Worm (Caenorhabditis elegans) whole organism, L4 larva: ENCODE results near the gene rheb-1.

Source experiments
- Y105C5A.15 ChIP-seq: fragments of 200-800 bp; sonication (Bioruptor generic); IDR thresholded peaks from 2 replicates; pipeline ENCODE4 v1.3.6; 2022; ENCODE audit warnings: missing genetic modification characterization, missing compliant biosample characterization
- ceh-44 ChIP-seq: fragments of 200-800 bp; sonication (Bioruptor generic); IDR thresholded peaks from 2 replicates; pipeline ENCODE4 v1.3.6; 2022; ENCODE audit warnings: missing genetic modification reagents, missing genetic modification characterization, missing compliant biosample characterization
- ceh-82 ChIP-seq: sonication (generic microtip); optimal IDR thresholded peaks from 2 replicates; lab custom pipeline; 2017; ENCODE audit warnings: missing biosample characterization, missing genetic modification characterization
- ces-1 ChIP-seq: fragments of 150-350 bp; sonication (generic microtip); optimal IDR thresholded peaks from 4 replicates; lab custom pipeline; 2014; ENCODE audit warnings: missing biosample characterization, missing genetic modification reagents, missing genetic modification characterization
- dmd-6 ChIP-seq: fragments of 200-800 bp; sonication (Bioruptor generic); IDR thresholded peaks from 2 replicates; pipeline ENCODE4 v1.3.6; 2022; ENCODE audit warnings: missing genetic modification reagents, missing genetic modification characterization, missing compliant biosample characterization
- dpl-1 ChIP-seq: fragments of 150-350 bp; optimal IDR thresholded peaks from 2 replicates; lab custom pipeline; 2014; ENCODE audit warnings: missing biosample characterization, missing genetic modification reagents, missing genetic modification characterization
- egl-27 ChIP-seq: sonication (generic microtip); optimal IDR thresholded peaks from 3 replicates; lab custom pipeline; 2017; ENCODE audit warnings: missing biosample characterization, missing genetic modification reagents, missing genetic modification characterization
- fos-1 ChIP-seq: fragments of 150-350 bp; optimal IDR thresholded peaks from 2 replicates; lab custom pipeline; 2014; ENCODE audit warnings: missing biosample characterization, missing genetic modification characterization
- lsy-2 ChIP-seq, 2 experiments: fragments of 150-350 bp in 1 of 2; sonication (generic microtip) in 1 of 2; optimal IDR thresholded peaks; 2 replicates each; lab custom pipeline; 2014 to 2017; ENCODE audit warnings: missing biosample characterization in 2 of 2, missing genetic modification characterization in 2 of 2
- mdt-29 ChIP-seq: fragments of 200-800 bp; sonication (Bioruptor generic); IDR thresholded peaks from 2 replicates; pipeline ENCODE4 v1.3.6; 2022; ENCODE audit warnings: missing genetic modification reagents, missing genetic modification characterization, missing compliant biosample characterization
- unc-39 ChIP-seq: sonication (generic microtip); optimal IDR thresholded peaks from 2 replicates; lab custom pipeline; 2017; ENCODE audit warnings: missing biosample characterization, missing genetic modification characterization
- ztf-11 ChIP-seq: fragments of 150-350 bp; optimal IDR thresholded peaks from 2 replicates; lab custom pipeline; 2014; ENCODE audit warnings: missing biosample characterization, missing genetic modification characterization

DNA sequence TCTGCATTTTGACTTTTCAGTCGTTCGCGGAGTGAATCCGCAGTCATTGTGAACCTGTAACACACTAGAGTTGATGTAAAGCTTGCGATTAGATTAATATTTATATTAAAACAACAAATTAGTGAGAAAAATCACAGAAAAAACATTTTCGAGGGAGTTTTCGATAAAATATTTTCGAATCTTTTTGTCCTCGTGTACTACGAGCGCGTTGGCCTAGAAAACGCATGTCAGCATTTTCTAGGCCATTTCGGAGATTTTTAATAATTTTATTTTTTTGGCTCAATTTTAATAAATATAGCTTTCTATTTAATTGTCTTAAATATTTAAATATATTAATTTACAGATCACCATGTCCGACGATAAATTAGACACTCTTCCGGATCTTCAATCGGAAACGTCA is 9.6 kb upstream of the rheb-1 start, which contains the start of gene B0464.9:
- TF ChIP-seq ztf-11 (tag; lab: Kevin White, UChicago), result no peak
- TF ChIP-seq dmd-6 (GFP tag; lab: Robert Waterston, UW), result peak; percentile 40
- no peak for TF ChIP-seq egl-27 (tag; lab: Kevin White, UChicago)
- TF ChIP-seq Y105C5A.15 (GFP tag; lab: Robert Waterston, UW), result no peak
- no peak for TF ChIP-seq ceh-82
- no peak for TF ChIP-seq fos-1 (tag; lab: Kevin White, UChicago)
- TF ChIP-seq mdt-29 (GFP tag; lab: Robert Waterston, UW), result no peak
- no peak for TF ChIP-seq unc-39
- TF ChIP-seq ces-1 (GFP tag; lab: Kevin White, UChicago), result no peak
- peak; percentile 78 for TF ChIP-seq dpl-1 (GFP tag; lab: Kevin White, UChicago)
- no peak for TF ChIP-seq ceh-44 (GFP tag; lab: Robert Waterston, UW)
- peak in 1 of 2 experiments; percentile 80 for TF ChIP-seq lsy-2 (tag; optimal IDR thresholded peaks at IDR 0.05; lab: Kevin White, UChicago)
